Worm (Caenorhabditis elegans): ENCODE results near the gene F42G8.8.

ce11 chrIV:8133536-8133935, 14.6 kb downstream of the F42G8.8 start, which contains the start of gene sph-1:
- TF ChIP-seq nhr-76 (tag; optimal IDR thresholded peaks at IDR 0.05) (no peak), daf-12 (tag; optimal IDR thresholded peaks at IDR 0.05) (no peak), ztf-11 (tag; optimal IDR thresholded peaks at IDR 0.05) (no peak)

Data from whole organism, L4 larva.